Worm (Caenorhabditis elegans): ENCODE results near the gene trap-2.

The trap-2 gene

DNA sequence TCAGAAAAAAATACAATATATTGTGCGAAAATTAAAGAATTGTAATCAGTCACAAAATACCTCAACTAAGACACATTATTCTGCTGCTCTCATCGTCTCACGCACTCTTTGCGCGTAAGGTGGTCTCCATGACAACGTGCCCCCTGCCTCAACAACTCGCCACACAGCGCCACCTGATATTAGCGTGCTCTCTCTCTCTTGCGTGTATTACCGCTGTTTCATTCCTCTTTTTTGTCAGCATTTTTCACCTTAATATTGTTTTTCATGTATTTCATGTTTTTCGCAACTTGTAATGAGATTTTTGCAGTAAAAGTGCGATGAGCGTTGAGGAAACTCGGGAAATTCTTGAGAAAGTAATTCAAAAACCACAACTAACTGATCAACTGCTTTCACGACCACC, 4.4 kb downstream of the trap-2 start, which contains the start of gene dyf-11:
Gene dyf-11, plus strand, starts transcription at position 301 of the 400 bp plus-strand sequence.
- no peak for TF ChIP-seq hlh-4 (tag; optimal IDR thresholded peaks at IDR 0.05)
- TF ChIP-seq efl-3 (GFP tag; optimal IDR thresholded peaks at IDR 0.05): no peak
- no peak for TF ChIP-seq tlp-1 (tag; optimal IDR thresholded peaks at IDR 0.05)
- TF ChIP-seq ceh-8 (GFP tag; optimal IDR thresholded peaks at IDR 0.05): peak; percentile 16
- peak; percentile 90 for TF ChIP-seq fkh-8 (tag; optimal IDR thresholded peaks at IDR 0.05)
- TF ChIP-seq swsn-7 (tag; optimal IDR thresholded peaks at IDR 0.05): no peak
- no peak for TF ChIP-seq elt-3 (tag; optimal IDR thresholded peaks at IDR 0.05)
- no peak for TF ChIP-seq ztf-11 (tag; optimal IDR thresholded peaks at IDR 0.05)
- peak; percentile 67 for TF ChIP-seq skn-1 (tag; optimal IDR thresholded peaks at IDR 0.05)
- TF ChIP-seq rnt-1 (tag; optimal IDR thresholded peaks at IDR 0.05): no peak
- TF ChIP-seq nhr-47 (tag; optimal IDR thresholded peaks at IDR 0.05): peak; percentile 21
- no peak for TF ChIP-seq nhr-77 (tag; optimal IDR thresholded peaks at IDR 0.05)
- no peak for TF ChIP-seq mef-2 (tag; optimal IDR thresholded peaks at IDR 0.05)

ce11 chrX:760579-760978, 7.3 kb downstream of the trap-2 start:
- no peak for TF ChIP-seq mab-9 (GFP tag; IDR thresholded peaks at IDR 0.05)
- no peak for TF ChIP-seq efl-1 (optimal IDR thresholded peaks at IDR 0.05)
- no peak for TF ChIP-seq efl-1 (GFP tag; optimal IDR thresholded peaks at IDR 0.05 in 1 of 2)
- no peak for TF ChIP-seq egl-13 (tag; optimal IDR thresholded peaks at IDR 0.05)
- TF ChIP-seq unc-62 (GFP tag; optimal IDR thresholded peaks at IDR 0.05): no peak
- no peak for TF ChIP-seq elt-2 (tag; optimal IDR thresholded peaks at IDR 0.05)
- TF ChIP-seq blmp-1 (tag; optimal IDR thresholded peaks at IDR 0.05): peak; percentile 29
- TF ChIP-seq ceh-63 (GFP tag; optimal IDR thresholded peaks at IDR 0.05): peak; percentile 1
- TF ChIP-seq nhr-76 (tag; optimal IDR thresholded peaks at IDR 0.05): no peak
- no peak for TF ChIP-seq nhr-28 (tag; optimal IDR thresholded peaks at IDR 0.05)
- peak; percentile 88 for TF ChIP-seq lin-14 (GFP tag; optimal IDR thresholded peaks at IDR 0.05)
- no peak for TF ChIP-seq ces-1 (GFP tag; optimal IDR thresholded peaks at IDR 0.05)
- peak; percentile 56 for TF ChIP-seq ceh-8 (GFP tag; optimal IDR thresholded peaks at IDR 0.05)
- peak in 1 of 2 experiments; percentile 9 for TF ChIP-seq lin-35 (GFP tag; optimal IDR thresholded peaks at IDR 0.05)
- TF ChIP-seq Y116A8C.19 (tag; optimal IDR thresholded peaks at IDR 0.05; ENCODE audit: borderline replicate concordance): no peak
- TF ChIP-seq lin-13 (GFP tag; optimal IDR thresholded peaks at IDR 0.05): no peak
- no peak for TF ChIP-seq alr-1 (tag; optimal IDR thresholded peaks at IDR 0.05; ENCODE audit: borderline replicate concordance)
- no peak for TF ChIP-seq hlh-17 (GFP tag; optimal IDR thresholded peaks at IDR 0.05; ENCODE audit: borderline replicate concordance)
- TF ChIP-seq grh-1 (GFP tag; IDR thresholded peaks at IDR 0.05): no peak
- TF ChIP-seq nhr-19 (GFP tag; conservative IDR thresholded peaks at IDR 0.05): no peak
- no peak for TF ChIP-seq ets-5 (GFP tag; IDR thresholded peaks at IDR 0.05)
- TF ChIP-seq nhr-85 (tag): no peak
- TF ChIP-seq tlp-1 (tag; optimal IDR thresholded peaks at IDR 0.05): no peak
- no peak for TF ChIP-seq hlh-4 (tag; optimal IDR thresholded peaks at IDR 0.05)
- peak; percentile 15 for TF ChIP-seq nhr-47 (tag; optimal IDR thresholded peaks at IDR 0.05)
- no peak for TF ChIP-seq efl-3 (GFP tag; optimal IDR thresholded peaks at IDR 0.05)
- TF ChIP-seq nhr-11 (tag; optimal IDR thresholded peaks at IDR 0.05): no peak
- TF ChIP-seq hpl-2 (GFP tag; optimal IDR thresholded peaks at IDR 0.05): no peak
- no peak for TF ChIP-seq unc-98 (GFP tag; IDR thresholded peaks at IDR 0.05)
- TF ChIP-seq nhr-90 (tag; optimal IDR thresholded peaks at IDR 0.05; ENCODE audit: poor library complexity): no peak
- no peak for TF ChIP-seq nhr-20 (tag; optimal IDR thresholded peaks at IDR 0.05)
- no peak for TF ChIP-seq ztf-11 (tag; optimal IDR thresholded peaks at IDR 0.05)
- peak; percentile 26 for TF ChIP-seq snu-23 (GFP tag; optimal IDR thresholded peaks at IDR 0.05)
- TF ChIP-seq jun-1 (tag; optimal IDR thresholded peaks at IDR 0.05): no peak
- no peak for TF ChIP-seq nhr-77 (tag; optimal IDR thresholded peaks at IDR 0.05)
- no peak for TF ChIP-seq aha-1 (tag; optimal IDR thresholded peaks at IDR 0.05)
- no peak for TF ChIP-seq ama-1 (optimal IDR thresholded peaks at IDR 0.05)
- TF ChIP-seq zip-4 (GFP tag; optimal IDR thresholded peaks at IDR 0.05): no peak
- no peak for TF ChIP-seq ztf-4 (tag; optimal IDR thresholded peaks at IDR 0.05)
- TF ChIP-seq rnt-1 (tag; optimal IDR thresholded peaks at IDR 0.05): no peak
- TF ChIP-seq dsc-1 (tag; optimal IDR thresholded peaks at IDR 0.05): no peak
- TF ChIP-seq unc-30 (tag; optimal IDR thresholded peaks at IDR 0.05): no peak
- TF ChIP-seq xbp-1 (tag; optimal IDR thresholded peaks at IDR 0.05): no peak
- peak; percentile 77 for TF ChIP-seq fkh-8 (tag; optimal IDR thresholded peaks at IDR 0.05)
- TF ChIP-seq irx-1 (tag; optimal IDR thresholded peaks at IDR 0.05): no peak
- peak; percentile 48 for TF ChIP-seq fkh-10 (GFP tag; optimal IDR thresholded peaks at IDR 0.05)
- TF ChIP-seq nhr-237 (tag; optimal IDR thresholded peaks at IDR 0.05): no peak
